Worm (Caenorhabditis elegans) whole organism, mixed stage, embryonic: ENCODE data around the gene T19D2.3.
A peak's percentile ranks its signal among the peaks of the same experiment; 100 is the strongest.

Experiments used
- M03D4.4 ChIP-seq: sonication (generic microtip); optimal IDR thresholded peaks from 2 replicates; lab custom pipeline; 2017; ENCODE audit warnings: mild to moderate bottlenecking, missing genetic modification characterization, missing compliant biosample characterization
- bed-3 ChIP-seq: fragments of 200-800 bp; sonication (Bioruptor generic); optimal IDR thresholded peaks from 3 replicates; lab custom pipeline; 2018; ENCODE audit warnings: mild to moderate bottlenecking, missing genetic modification characterization, moderate library complexity, missing compliant biosample characterization
- blmp-1 ChIP-seq: fragments of 150-350 bp; optimal IDR thresholded peaks from 2 replicates; lab custom pipeline; 2014; ENCODE audit warnings: missing biosample characterization, missing genetic modification characterization
- ceh-39 ChIP-seq: fragments of 150-350 bp; optimal IDR thresholded peaks from 2 replicates; lab custom pipeline; 2014; ENCODE audit warnings: missing biosample characterization, missing genetic modification characterization
- ceh-43 ChIP-seq: fragments of 200-800 bp; sonication (Bioruptor generic); optimal IDR thresholded peaks from 2 replicates; lab custom pipeline; 2018; ENCODE audit warnings: mild to moderate bottlenecking, missing genetic modification characterization, moderate library complexity, missing compliant biosample characterization
- ceh-83 ChIP-seq: fragments of 200-800 bp; sonication (Bioruptor generic); optimal IDR thresholded peaks from 2 replicates; lab custom pipeline; 2018; ENCODE audit warnings: mild to moderate bottlenecking, missing genetic modification characterization, missing compliant biosample characterization
- ces-1 ChIP-seq: fragments of 150-350 bp; optimal IDR thresholded peaks from 2 replicates; lab custom pipeline; 2014; ENCODE audit warnings: missing biosample characterization, missing genetic modification reagents, missing genetic modification characterization
- cnd-1 ChIP-seq: fragments of 200-800 bp; sonication (Bioruptor generic); optimal IDR thresholded peaks from 2 replicates; lab custom pipeline; 2018; ENCODE audit warnings: mild to moderate bottlenecking, missing genetic modification characterization, missing compliant biosample characterization
- drap-1 ChIP-seq: fragments of 200-800 bp; sonication (Bioruptor generic); optimal IDR thresholded peaks from 3 replicates; lab custom pipeline; 2018; ENCODE audit warnings: mild to moderate bottlenecking, missing genetic modification characterization, missing compliant biosample characterization
- elt-1 ChIP-seq: sonication (generic microtip); optimal IDR thresholded peaks from 2 replicates; lab custom pipeline; 2017; ENCODE audit warnings: missing genetic modification characterization, mild to moderate bottlenecking, missing compliant biosample characterization, antibody characterized with exemption, moderate library complexity, borderline replicate concordance; ENCODE audit not compliant: insufficient read depth
- elt-3 ChIP-seq: fragments of 150-350 bp; optimal IDR thresholded peaks from 2 replicates; lab custom pipeline; 2014; ENCODE audit warnings: missing biosample characterization, missing genetic modification characterization
- flh-1 ChIP-seq: fragments of 200-800 bp; sonication (Bioruptor generic); optimal IDR thresholded peaks from 2 replicates; lab custom pipeline; 2018; ENCODE audit warnings: mild to moderate bottlenecking, missing genetic modification characterization, moderate library complexity, missing compliant biosample characterization
- ham-2 ChIP-seq: fragments of 200-800 bp; sonication (Bioruptor generic); optimal IDR thresholded peaks from 2 replicates; lab custom pipeline; 2018; ENCODE audit warnings: mild to moderate bottlenecking, missing genetic modification characterization, missing compliant biosample characterization
- hlh-1 ChIP-seq: fragments of 150-350 bp; optimal IDR thresholded peaks from 2 replicates; lab custom pipeline; 2014; ENCODE audit warnings: missing biosample characterization, missing genetic modification reagents, missing genetic modification characterization
- lin-13 ChIP-seq: fragments of 150-350 bp; optimal IDR thresholded peaks from 2 replicates; lab custom pipeline; 2014; ENCODE audit warnings: missing biosample characterization, missing genetic modification characterization
- lin-32 ChIP-seq: fragments of 200-800 bp; sonication (Bioruptor generic); optimal IDR thresholded peaks from 2 replicates; lab custom pipeline; 2018; ENCODE audit warnings: mild to moderate bottlenecking, missing genetic modification characterization, missing compliant biosample characterization
- lsy-2 ChIP-seq: fragments of 150-350 bp; optimal IDR thresholded peaks from 2 replicates; lab custom pipeline; 2014; ENCODE audit warnings: missing biosample characterization, missing genetic modification characterization
- mab-5 ChIP-seq: fragments of 150-350 bp; optimal IDR thresholded peaks from 2 replicates; lab custom pipeline; 2014; ENCODE audit warnings: missing biosample characterization, missing genetic modification characterization
- mep-1 ChIP-seq: fragments of 150-350 bp; optimal IDR thresholded peaks from 2 replicates; lab custom pipeline; 2017; ENCODE audit warnings: missing biosample characterization, missing genetic modification reagents, missing genetic modification characterization, inconsistent platforms
- mls-2 ChIP-seq: sonication (generic microtip); optimal IDR thresholded peaks from 2 replicates; lab custom pipeline; 2016; ENCODE audit warnings: mild to moderate bottlenecking, missing genetic modification characterization, moderate library complexity, missing compliant biosample characterization
- nhr-12 ChIP-seq: fragments of 150-350 bp; optimal IDR thresholded peaks from 2 replicates; lab custom pipeline; 2014; ENCODE audit warnings: missing biosample characterization, missing genetic modification characterization
- nhr-2 ChIP-seq: fragments of 150-350 bp; optimal IDR thresholded peaks from 2 replicates; lab custom pipeline; 2014; ENCODE audit warnings: missing biosample characterization, missing genetic modification characterization
- nhr-237 ChIP-seq: fragments of 150-350 bp; optimal IDR thresholded peaks from 2 replicates; lab custom pipeline; 2014; ENCODE audit warnings: missing biosample characterization, missing genetic modification characterization
- nhr-28 ChIP-seq: fragments of 150-350 bp; optimal IDR thresholded peaks from 2 replicates; lab custom pipeline; 2014; ENCODE audit warnings: missing biosample characterization, missing genetic modification characterization
- nhr-76 ChIP-seq: sonication (generic microtip); optimal IDR thresholded peaks from 2 replicates; lab custom pipeline; 2017; ENCODE audit warnings: missing biosample characterization, missing genetic modification characterization
- pha-4 ChIP-seq: fragments of 150-350 bp; optimal IDR thresholded peaks from 2 replicates; lab custom pipeline; 2018; ENCODE audit warnings: missing biosample characterization, missing genetic modification reagents, missing genetic modification characterization
- sem-2 ChIP-seq: fragments of 200-800 bp; sonication (Bioruptor generic); optimal IDR thresholded peaks from 2 replicates; lab custom pipeline; 2018; ENCODE audit warnings: mild to moderate bottlenecking, missing genetic modification characterization, missing compliant biosample characterization
- snpc-4 ChIP-seq: fragments of 150-350 bp; optimal IDR thresholded peaks from 2 replicates; lab custom pipeline; 2014; ENCODE audit warnings: missing biosample characterization, missing genetic modification characterization
- sptf-1 ChIP-seq: sonication (generic microtip); optimal IDR thresholded peaks from 2 replicates; lab custom pipeline; 2017; ENCODE audit warnings: mild to moderate bottlenecking, missing genetic modification characterization, moderate library complexity, missing compliant biosample characterization
- tbx-8 ChIP-seq: fragments of 200-800 bp; sonication (Bioruptor generic); optimal IDR thresholded peaks from 2 replicates; lab custom pipeline; 2018; ENCODE audit warnings: mild to moderate bottlenecking, missing genetic modification characterization, moderate library complexity, missing compliant biosample characterization
- unc-120 ChIP-seq: sonication (generic microtip); optimal IDR thresholded peaks from 2 replicates; lab custom pipeline; 2017; ENCODE audit warnings: missing genetic modification characterization, missing compliant biosample characterization; ENCODE audit not compliant: poor library complexity, severe bottlenecking
- unc-39 ChIP-seq: fragments of 150-350 bp; optimal IDR thresholded peaks from 2 replicates; lab custom pipeline; 2014; ENCODE audit warnings: missing biosample characterization, missing genetic modification characterization
- unc-62 ChIP-seq: fragments of 150-350 bp; optimal IDR thresholded peaks from 2 replicates; lab custom pipeline; 2014; ENCODE audit warnings: missing biosample characterization, missing genetic modification reagents, missing genetic modification characterization
- zip-8 ChIP-seq: fragments of 150-350 bp; optimal IDR thresholded peaks from 2 replicates; lab custom pipeline; 2014; ENCODE audit warnings: missing biosample characterization, missing genetic modification characterization
- ztf-11 ChIP-seq: fragments of 150-350 bp; optimal IDR thresholded peaks from 2 replicates; lab custom pipeline; 2014; ENCODE audit warnings: missing biosample characterization, missing genetic modification characterization

Gene T19D2.3

ce11 chrX:3968209-3968960 is 29.3 kb downstream of the T19D2.3 start, which contains the start of gene C16B8.3:
Gene C16B8.3 (minus strand): TSS chrX:3968634.
- TF ChIP-seq snpc-4 (tag; lab: Kevin White, UChicago) (no peak), nhr-76 (tag; lab: Kevin White, UChicago) (no peak), flh-1 (GFP tag; lab: Kevin White, UChicago) (no peak), unc-120 (tag; lab: Kevin White, UChicago) (no peak), nhr-2 (tag; lab: Kevin White, UChicago) (no peak), ceh-39 (no peak), unc-62 (GFP tag; lab: Kevin White, UChicago) (no peak), lin-13 (tag; lab: Kevin White, UChicago) (no peak), mab-5 (no peak), lsy-2 (tag; lab: Kevin White, UChicago) (no peak), unc-39 (no peak), elt-1 (no peak)

- TF ChIP-seq nhr-237 (tag; lab: Kevin White, UChicago) (no peak), ceh-83 (peak; percentile 74), flh-1 (GFP tag; lab: Kevin White, UChicago) (no peak), sptf-1 (tag; lab: Kevin White, UChicago) (peak; percentile 57), lin-32 (peak; percentile 37), hlh-1 (tag; lab: Kevin White, UChicago) (peak; percentile 44), M03D4.4 (tag; lab: Kevin White, UChicago) (peak; percentile 56), mab-5 (no peak), tbx-8 (no peak), pha-4 (tag; lab: Kevin White, UChicago) (peak; percentile 52), ztf-11 (tag; lab: Kevin White, UChicago) (no peak), unc-120 (tag; lab: Kevin White, UChicago) (peak; percentile 38), cnd-1 (tag; lab: Kevin White, UChicago) (peak; percentile 72), lin-13 (tag; lab: Kevin White, UChicago) (peak; percentile 25), drap-1 (peak; percentile 59), bed-3 (GFP tag; lab: Kevin White, UChicago) (no peak)
- TF ChIP-seq, all 35 proteins: peak for 10
Observed at ce11 chrX:3969353-3969752, 30.3 kb downstream of the T19D2.3 start.

ce11 chrX:3969980-3970403 is 30.9 kb downstream of the T19D2.3 start:
- TF ChIP-seq blmp-1 (tag; lab: Kevin White, UChicago): no peak
- peak; percentile 74 for TF ChIP-seq bed-3 (GFP tag; lab: Kevin White, UChicago)
- no peak for TF ChIP-seq zip-8 (tag; lab: Kevin White, UChicago)
- TF ChIP-seq ceh-39: peak; percentile 7
- TF ChIP-seq sem-2: peak; percentile 86
- TF ChIP-seq nhr-2 (tag; lab: Kevin White, UChicago): no peak
- TF ChIP-seq sptf-1 (tag; lab: Kevin White, UChicago): peak; percentile 94
- TF ChIP-seq unc-62 (GFP tag; lab: Kevin White, UChicago): peak; percentile 56
- peak; percentile 93 for TF ChIP-seq unc-120 (tag; lab: Kevin White, UChicago)
- TF ChIP-seq ceh-83: peak; percentile 88
- peak; percentile 83 for TF ChIP-seq ham-2
- TF ChIP-seq nhr-76 (tag; lab: Kevin White, UChicago): no peak
- TF ChIP-seq snpc-4 (tag; lab: Kevin White, UChicago): no peak
- TF ChIP-seq elt-1: no peak
- peak; percentile 6 for TF ChIP-seq mep-1 (tag; lab: Kevin White, UChicago)
- TF ChIP-seq lsy-2 (tag; lab: Kevin White, UChicago): no peak
- no peak for TF ChIP-seq elt-3 (tag; lab: Kevin White, UChicago)
- no peak for TF ChIP-seq hlh-1 (tag; lab: Kevin White, UChicago)
- peak; percentile 9 for TF ChIP-seq nhr-28 (tag; lab: Kevin White, UChicago)
- peak; percentile 66 for TF ChIP-seq ztf-11 (tag; lab: Kevin White, UChicago)
- peak; percentile 94 for TF ChIP-seq mls-2 (tag; lab: Kevin White, UChicago)
- peak; percentile 82 for TF ChIP-seq lin-13 (tag; lab: Kevin White, UChicago)
- peak; percentile 91 for TF ChIP-seq M03D4.4 (tag; lab: Kevin White, UChicago)
- TF ChIP-seq ces-1: peak; percentile 46
- TF ChIP-seq flh-1 (GFP tag; lab: Kevin White, UChicago): peak; percentile 50
- peak; percentile 53 for TF ChIP-seq unc-39
- TF ChIP-seq lin-32: peak; percentile 81
- TF ChIP-seq ceh-43: peak; percentile 83
- TF ChIP-seq nhr-237 (tag; lab: Kevin White, UChicago): no peak
- no peak for TF ChIP-seq nhr-12
- peak; percentile 86 for TF ChIP-seq tbx-8
- peak; percentile 94 for TF ChIP-seq cnd-1 (tag; lab: Kevin White, UChicago)
- TF ChIP-seq mab-5: no peak
- TF ChIP-seq drap-1: peak; percentile 92
- peak; percentile 81 for TF ChIP-seq pha-4 (tag; lab: Kevin White, UChicago)
